Fruit fly (Drosophila melanogaster) whole organism: ENCODE measurements around the gene CG13047.

ENCODE experiments used
- CG8478 ChIP-seq: fragments of >200 bp; optimal IDR thresholded peaks from 2 replicates; lab custom pipeline; 2018; ENCODE audit warnings: inconsistent platforms
- Dll ChIP-seq: fragments of >200 bp; optimal IDR thresholded peaks from 2 replicates; lab custom pipeline; 2017
- pan ChIP-seq: fragments of >200 bp; optimal IDR thresholded peaks from 2 replicates; lab custom pipeline; 2017
- psq ChIP-seq: fragments of >200 bp; optimal IDR thresholded peaks from 2 replicates; lab custom pipeline; 2017
- usp ChIP-seq: fragments of >200 bp; optimal IDR thresholded peaks from 2 replicates; lab custom pipeline; 2017; ENCODE audit warnings: missing biosample characterization, missing genetic modification characterization, mixed read lengths

DNA sequence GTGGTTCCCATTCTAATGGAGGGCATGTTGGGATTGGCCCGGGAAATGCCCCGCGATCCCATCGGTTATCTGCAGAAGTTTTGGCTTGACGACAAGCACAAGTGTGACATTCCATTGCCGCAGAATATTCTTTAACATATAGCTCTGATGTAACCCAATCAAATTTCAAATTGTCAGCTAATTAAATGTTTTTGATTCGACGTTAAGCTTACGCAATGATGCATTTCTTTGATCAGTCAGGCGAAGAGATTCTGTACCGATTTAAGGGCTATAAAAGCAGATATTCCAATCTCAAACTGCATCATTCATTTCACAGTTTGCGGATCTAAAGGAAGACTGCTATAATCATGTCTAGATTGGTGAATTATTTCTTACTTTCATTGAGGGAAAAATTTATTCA, 46.4 kb upstream of the CG13047 start, which contains the start of gene retinin:
- TF ChIP-seq psq (lab: Kevin White, UChicago) (no peak), pan (no peak), CG8478 (lab: Kevin White, UChicago) (no peak), usp (GFP tag; lab: Kevin White, UChicago) (no peak), Dll (lab: Kevin White, UChicago) (no peak)
